Worm (Caenorhabditis elegans) whole organism, late embryonic: ENCODE measurements around the gene C06B3.6.

Source experiments
- C38D4.7 ChIP-seq: fragments of 200-800 bp; sonication (Bioruptor generic); optimal IDR thresholded peaks from 2 replicates; lab custom pipeline; 2018; ENCODE audit warnings: mild to moderate bottlenecking, missing genetic modification characterization, moderate library complexity, missing compliant biosample characterization
- ama-1 ChIP-seq: fragments of 150-350 bp; optimal IDR thresholded peaks from 2 replicates; lab custom pipeline; 2014
- ceh-18 ChIP-seq: sonication (generic microtip); optimal IDR thresholded peaks from 2 replicates; lab custom pipeline; 2016; ENCODE audit warnings: missing genetic modification characterization, missing compliant biosample characterization
- ceh-19 ChIP-seq: fragments of 200-800 bp; sonication (Bioruptor generic); optimal IDR thresholded peaks from 2 replicates; lab custom pipeline; 2018; ENCODE audit warnings: mild to moderate bottlenecking, missing genetic modification characterization, missing compliant biosample characterization
- ceh-22 ChIP-seq: sonication (generic microtip); optimal IDR thresholded peaks from 2 replicates; lab custom pipeline; 2017; ENCODE audit warnings: missing biosample characterization, missing genetic modification characterization
- ceh-30 ChIP-seq: fragments of 150-350 bp; optimal IDR thresholded peaks from 2 replicates; lab custom pipeline; 2014; ENCODE audit warnings: missing biosample characterization, missing genetic modification characterization
- ceh-31 ChIP-seq: sonication (generic microtip); optimal IDR thresholded peaks from 2 replicates; lab custom pipeline; 2016; ENCODE audit warnings: missing genetic modification characterization, missing compliant biosample characterization
- ceh-45 ChIP-seq: fragments of 200-800 bp; sonication (Bioruptor generic); IDR thresholded peaks from 2 replicates; pipeline ENCODE4 v1.3.6; 2022; ENCODE audit warnings: missing genetic modification reagents, missing genetic modification characterization, missing compliant biosample characterization
- ceh-48 ChIP-seq: sonication (generic microtip); optimal IDR thresholded peaks from 2 replicates; lab custom pipeline; 2016; ENCODE audit warnings: missing genetic modification characterization, inconsistent platforms, missing compliant biosample characterization
- elt-2 ChIP-seq: sonication (generic microtip); optimal IDR thresholded peaks from 2 replicates; lab custom pipeline; 2016; ENCODE audit warnings: missing genetic modification reagents, missing genetic modification characterization, missing compliant biosample characterization
- elt-4 ChIP-seq: sonication (generic microtip); optimal IDR thresholded peaks from 2 replicates; lab custom pipeline; 2016; ENCODE audit warnings: missing genetic modification characterization, missing compliant biosample characterization
- eyg-1 ChIP-seq: sonication (generic microtip); optimal IDR thresholded peaks from 2 replicates; lab custom pipeline; 2016; ENCODE audit warnings: missing genotype, missing genetic modification characterization, missing compliant biosample characterization
- fax-1 ChIP-seq: sonication (generic microtip); optimal IDR thresholded peaks from 2 replicates; lab custom pipeline; 2016; ENCODE audit warnings: missing genotype, missing genetic modification characterization, missing compliant biosample characterization
- fkh-10 ChIP-seq: fragments of 150-350 bp; optimal IDR thresholded peaks from 2 replicates; lab custom pipeline; 2014; ENCODE audit warnings: missing biosample characterization, missing genetic modification reagents, missing genetic modification characterization
- fkh-6 ChIP-seq: sonication (generic microtip); optimal IDR thresholded peaks from 2 replicates; lab custom pipeline; 2016; ENCODE audit warnings: missing genetic modification characterization, missing compliant biosample characterization
- gmeb-2 ChIP-seq: sonication (generic microtip); optimal IDR thresholded peaks from 2 replicates; lab custom pipeline; 2016; ENCODE audit warnings: missing genetic modification characterization, inconsistent platforms, missing compliant biosample characterization
- hlh-13 ChIP-seq: fragments of 200-800 bp; sonication (Bioruptor generic); optimal IDR thresholded peaks from 2 replicates; lab custom pipeline; 2018; ENCODE audit warnings: mild to moderate bottlenecking, missing genetic modification characterization, missing compliant biosample characterization
- hlh-8 ChIP-seq: sonication (generic microtip); optimal IDR thresholded peaks from 2 replicates; lab custom pipeline; 2016; ENCODE audit warnings: missing genotype, missing genetic modification characterization, missing compliant biosample characterization
- lim-6 ChIP-seq: sonication (generic microtip); optimal IDR thresholded peaks from 2 replicates; lab custom pipeline; 2016; ENCODE audit warnings: missing genetic modification characterization, missing compliant biosample characterization
- madf-2 ChIP-seq: sonication (generic microtip); optimal IDR thresholded peaks from 2 replicates; lab custom pipeline; 2017; ENCODE audit warnings: missing genetic modification characterization, missing compliant biosample characterization
- mec-3 ChIP-seq: sonication (generic microtip); optimal IDR thresholded peaks from 2 replicates; lab custom pipeline; 2016; ENCODE audit warnings: borderline replicate concordance, missing genetic modification characterization, missing compliant biosample characterization
- nhr-232 ChIP-seq: sonication (generic microtip); optimal IDR thresholded peaks from 2 replicates; lab custom pipeline; 2016; ENCODE audit warnings: missing genetic modification characterization, missing compliant biosample characterization
- npax-4 ChIP-seq: sonication (generic microtip); optimal IDR thresholded peaks from 2 replicates; lab custom pipeline; 2016; ENCODE audit warnings: missing genetic modification characterization, missing compliant biosample characterization
- pat-9 ChIP-seq: fragments of 200-800 bp; sonication (Bioruptor generic); optimal IDR thresholded peaks from 2 replicates; lab custom pipeline; 2018; ENCODE audit warnings: mild to moderate bottlenecking, missing genetic modification characterization, moderate library complexity, missing compliant biosample characterization
- pha-2 ChIP-seq: sonication (generic microtip); optimal IDR thresholded peaks from 2 replicates; lab custom pipeline; 2017; ENCODE audit warnings: mild to moderate bottlenecking, missing genetic modification characterization, missing compliant biosample characterization
- pha-4 ChIP-seq: fragments of 150-350 bp; optimal IDR thresholded peaks from 2 replicates; lab custom pipeline; 2018; ENCODE audit warnings: missing biosample characterization, missing genetic modification reagents, missing genetic modification characterization
- pqm-1 ChIP-seq: sonication (generic microtip); optimal IDR thresholded peaks from 2 replicates; lab custom pipeline; 2016; ENCODE audit warnings: missing genetic modification characterization, missing compliant biosample characterization
- pros-1 ChIP-seq: fragments of 150-350 bp; optimal IDR thresholded peaks from 2 replicates; lab custom pipeline; 2014; ENCODE audit warnings: missing biosample characterization, missing genetic modification reagents, missing genetic modification characterization
- ref-2 ChIP-seq: sonication (generic microtip); optimal IDR thresholded peaks from 2 replicates; lab custom pipeline; 2016; ENCODE audit warnings: missing genetic modification characterization, missing compliant biosample characterization
- sdc-2 ChIP-seq: sonication (generic microtip); optimal IDR thresholded peaks from 2 replicates; lab custom pipeline; 2016; ENCODE audit warnings: missing genotype, missing genetic modification characterization, missing compliant biosample characterization
- sox-4 ChIP-seq: sonication (generic microtip); optimal IDR thresholded peaks from 2 replicates; lab custom pipeline; 2017; ENCODE audit warnings: mild to moderate bottlenecking, missing genetic modification characterization, inconsistent platforms, missing compliant biosample characterization
- tbx-7 ChIP-seq: sonication (generic microtip); optimal IDR thresholded peaks from 2 replicates; lab custom pipeline; 2016; ENCODE audit warnings: missing genotype, missing genetic modification characterization, missing compliant biosample characterization
- unc-55 ChIP-seq: sonication (generic microtip); optimal IDR thresholded peaks from 2 replicates; lab custom pipeline; 2017; ENCODE audit warnings: missing biosample characterization, missing genetic modification reagents, missing genetic modification characterization
- unc-86 ChIP-seq: sonication (generic microtip); optimal IDR thresholded peaks from 2 replicates; lab custom pipeline; 2016; ENCODE audit warnings: missing genetic modification characterization, missing compliant biosample characterization

Gene C06B3.6

DNA sequence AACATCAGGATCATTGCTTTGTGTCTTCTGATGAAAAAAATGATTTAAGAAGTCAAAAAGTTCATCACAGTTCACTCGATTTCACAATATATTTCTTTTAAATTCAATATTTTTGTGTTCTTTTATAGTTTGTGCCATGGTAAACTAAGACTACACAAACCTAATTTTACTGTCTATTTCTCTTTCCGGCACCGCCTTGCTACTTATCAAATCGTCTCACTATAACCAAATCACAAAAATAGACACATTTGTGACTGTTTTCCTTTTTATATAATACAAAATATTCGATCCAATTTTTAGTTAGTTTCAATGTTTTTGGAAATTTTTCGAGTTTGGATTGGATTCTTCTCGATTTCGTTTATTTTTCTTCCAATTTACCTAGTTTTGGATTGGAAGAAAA is 45.3 kb upstream of the C06B3.6 start, which contains the start of gene swt-6:
Gene swt-6, plus strand, starts transcription at position 301 of the 400 bp plus-strand sequence.
- TF ChIP-seq ceh-22: no peak
- no peak for TF ChIP-seq pros-1 (tag; lab: Kevin White, UChicago)
- no peak for TF ChIP-seq sdc-2 (tag; lab: Kevin White, UChicago)
- TF ChIP-seq npax-4 (tag; lab: Kevin White, UChicago): no peak
- no peak for TF ChIP-seq pha-2 (tag; lab: Kevin White, UChicago)
- TF ChIP-seq madf-2 (tag; lab: Kevin White, UChicago): no peak
- TF ChIP-seq, all 69 proteins: peak for 0

DNA sequence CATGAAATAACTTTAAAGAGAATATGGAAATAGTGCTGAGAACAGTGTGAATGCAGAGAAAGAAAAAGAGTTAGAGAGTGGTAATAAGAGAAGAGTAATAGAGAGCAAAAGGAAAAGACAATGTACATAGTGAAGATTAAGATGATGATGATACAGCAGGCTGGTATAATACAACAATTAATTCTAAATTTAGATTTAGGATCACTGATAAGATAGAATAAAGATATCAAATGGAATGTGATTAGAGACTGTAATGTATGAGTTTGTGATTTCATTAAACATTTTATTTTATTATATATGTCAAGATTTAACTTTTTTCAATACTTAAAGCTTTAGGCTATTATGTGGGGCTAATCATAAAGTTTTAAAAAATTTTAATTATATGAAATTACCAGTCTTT is 44.4 kb upstream of the C06B3.6 start, which contains the start of gene R10D12.8:
Gene R10D12.8, minus strand, starts transcription at position 101 of the 400 bp plus-strand sequence.
- TF ChIP-seq fkh-10 (GFP tag; lab: Kevin White, UChicago) (no peak), lim-6 (tag; lab: Kevin White, UChicago) (no peak), unc-55 (GFP tag; lab: Kevin White, UChicago) (no peak), gmeb-2 (tag; lab: Kevin White, UChicago) (no peak), eyg-1 (tag; lab: Kevin White, UChicago) (no peak), pha-4 (tag; lab: Kevin White, UChicago) (no peak), pqm-1 (tag; lab: Kevin White, UChicago) (no peak), unc-86 (tag; lab: Kevin White, UChicago) (no peak), ceh-48 (tag; lab: Kevin White, UChicago) (no peak), elt-4 (tag; lab: Kevin White, UChicago) (no peak), tbx-7 (tag; lab: Kevin White, UChicago) (no peak), mec-3 (no peak), ama-1 (lab: Kevin White, UChicago) (no peak), ceh-45 (GFP tag; lab: Robert Waterston, UW) (no peak), ceh-31 (tag; lab: Kevin White, UChicago) (no peak), ceh-30 (tag; lab: Kevin White, UChicago) (no peak), nhr-232 (tag; lab: Kevin White, UChicago) (no peak), npax-4 (tag; lab: Kevin White, UChicago) (no peak), madf-2 (tag; lab: Kevin White, UChicago) (no peak)

DNA sequence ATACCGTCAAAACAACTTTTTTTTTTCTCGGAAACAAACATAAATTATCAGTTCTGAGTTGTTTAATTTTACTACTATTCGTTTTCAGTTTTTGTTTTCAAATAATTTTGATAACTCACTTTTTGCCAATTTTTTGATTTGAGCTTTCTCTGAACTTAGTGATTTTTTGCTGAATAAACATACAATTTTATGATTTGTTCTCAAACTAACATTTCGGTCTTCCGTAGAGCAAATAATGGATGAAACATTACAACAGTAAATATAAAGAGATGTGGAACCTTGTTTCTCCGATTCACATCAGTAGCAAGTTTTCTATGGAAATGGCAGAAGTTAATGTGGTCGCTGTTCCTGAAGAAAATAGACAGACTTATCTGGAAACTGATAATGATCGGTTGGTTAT is 41.0 kb upstream of the C06B3.6 start, which contains the start of gene R10D12.7:
Gene R10D12.7, plus strand, starts transcription at position 301 of the 400 bp plus-strand sequence.
- TF ChIP-seq pha-4 (tag; lab: Kevin White, UChicago) (no peak), sox-4 (no peak), hlh-8 (tag; lab: Kevin White, UChicago) (no peak), elt-2 (tag; lab: Kevin White, UChicago) (no peak), madf-2 (tag; lab: Kevin White, UChicago) (no peak), C38D4.7 (GFP tag; lab: Kevin White, UChicago) (no peak), hlh-13 (GFP tag; lab: Kevin White, UChicago) (no peak), pat-9 (tag; lab: Kevin White, UChicago) (no peak), unc-55 (GFP tag; lab: Kevin White, UChicago) (no peak), ceh-18 (tag; lab: Kevin White, UChicago) (no peak), fax-1 (tag; lab: Kevin White, UChicago) (no peak), lim-6 (tag; lab: Kevin White, UChicago) (no peak)

DNA sequence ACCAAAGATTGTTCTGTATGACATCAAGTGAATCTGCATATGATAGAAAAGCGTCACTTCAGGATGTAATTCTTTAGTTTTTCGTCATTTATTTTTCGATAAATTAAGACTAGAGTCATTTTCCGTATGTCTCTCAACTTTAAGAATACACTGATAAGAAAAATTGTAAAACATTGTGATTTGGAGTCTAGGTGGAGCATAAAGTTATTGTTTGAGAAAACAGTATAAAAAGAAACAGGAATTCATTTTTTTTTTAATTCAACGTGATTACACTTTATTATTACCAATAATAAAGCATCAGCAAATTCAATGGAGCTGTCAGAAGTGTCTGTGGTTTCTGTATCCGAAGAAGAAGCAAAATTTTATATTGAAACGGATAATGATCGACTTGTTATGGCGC is 40.2 kb upstream of the C06B3.6 start, which contains the start of gene R10D12.6:
Gene R10D12.6, plus strand, starts transcription at position 301 of the 400 bp plus-strand sequence.
- TF ChIP-seq npax-4 (tag; lab: Kevin White, UChicago) (no peak), fkh-6 (tag; lab: Kevin White, UChicago) (no peak), unc-55 (GFP tag; lab: Kevin White, UChicago) (no peak), ceh-19 (GFP tag; lab: Kevin White, UChicago) (no peak), pat-9 (tag; lab: Kevin White, UChicago) (no peak), ref-2 (no peak)
